Fruit fly (Drosophila melanogaster): Measurements from ENCODE around the gene CG5516.

dm6 chr3R:16010009-16010505 lies 46.4 kb downstream of the CG5516 start:
- no peak for TF ChIP-seq CG7045 (GFP tag; optimal IDR thresholded peaks at IDR 0.05)
- no peak for TF ChIP-seq Hr96 (GFP tag; optimal IDR thresholded peaks at IDR 0.05)
- no peak for TF ChIP-seq tj (GFP tag; optimal IDR thresholded peaks at IDR 0.05)
- TF ChIP-seq bab1 (GFP tag; optimal IDR thresholded peaks at IDR 0.05), result no peak
- TF ChIP-seq pad (GFP tag; optimal IDR thresholded peaks at IDR 0.05), result no peak

Measured in whole organism, adult.